Fruit fly (Drosophila melanogaster): ENCODE results near the gene rpk.

Gene rpk

dm6 chr3R:4649126-4649811 lies 3.5 kb downstream of the rpk start, which contains the start of gene Karybeta3 (continued):
- TF ChIP-seq CG10654 (GFP tag; optimal IDR thresholded peaks at IDR 0.05) = peak; percentile 44
- TF ChIP-seq eve (GFP tag; optimal IDR thresholded peaks at IDR 0.05) = no peak
- TF ChIP-seq dmrt99B (tag; optimal IDR thresholded peaks at IDR 0.05) = no peak
- peak; percentile 57; the same call in 1 of the 2 replicates for TF ChIP-seq hbn (GFP tag; IDR thresholded peaks at IDR 0.05; ENCODE audit: partially characterized antibody)
- TF ChIP-seq CG6813 (GFP tag; optimal IDR thresholded peaks at IDR 0.05) = peak; percentile 59
- peak; percentile 87 for TF ChIP-seq gro (GFP tag; optimal IDR thresholded peaks at IDR 0.05)
- TF ChIP-seq CG7928 (GFP tag; optimal IDR thresholded peaks at IDR 0.05) = peak; percentile 42
- TF ChIP-seq CG8765 (GFP tag; IDR thresholded peaks at IDR 0.05) = peak; percentile 35; the same call in 1 of the 2 replicates
- peak; percentile 90 for TF ChIP-seq Antp (GFP tag; optimal IDR thresholded peaks at IDR 0.05)
- TF ChIP-seq pan (optimal IDR thresholded peaks at IDR 0.05) = no peak
- peak in 1 of 2 experiments; percentile 88 for TF ChIP-seq pan (GFP tag; optimal IDR thresholded peaks at IDR 0.05 in 1 of 2, IDR thresholded peaks at IDR 0.05 in 1 of 2)
- TF ChIP-seq onecut (GFP tag; IDR thresholded peaks at IDR 0.05) = 0 out of 2 replicates have a peak, but pooled peaks have one; percentile 22
- peak; percentile 76 for TF ChIP-seq tin (GFP tag; optimal IDR thresholded peaks at IDR 0.05)
- no peak; the same call in 1 of the 2 replicates for TF ChIP-seq CG5953 (GFP tag; IDR thresholded peaks at IDR 0.05)
- peak; percentile 92 for TF ChIP-seq ci (GFP tag; IDR thresholded peaks at IDR 0.05)
- TF ChIP-seq slbo (GFP tag; IDR thresholded peaks at IDR 0.05) = peak; percentile 78
- peak; percentile 36 for TF ChIP-seq TFAM (GFP tag; optimal IDR thresholded peaks at IDR 0.05)
- peak; percentile 46; the same call in 1 of the 3 replicates for TF ChIP-seq CG11560 (tag; IDR thresholded peaks at IDR 0.05)
- no peak for TF ChIP-seq Hmx (GFP tag; optimal IDR thresholded peaks at IDR 0.05)
- TF ChIP-seq lilli (GFP tag; optimal IDR thresholded peaks at IDR 0.05) = peak; percentile 86
- peak; percentile 69 for TF ChIP-seq nmo (GFP tag; optimal IDR thresholded peaks at IDR 0.05)
- peak; percentile 55 for TF ChIP-seq Lhr (GFP tag; optimal IDR thresholded peaks at IDR 0.05)
- TF ChIP-seq Pdp1 (GFP tag; optimal IDR thresholded peaks at IDR 0.05) = peak; percentile 70 to 81
- no peak for TF ChIP-seq CG11504 (tag; optimal IDR thresholded peaks at IDR 0.05)
- TF ChIP-seq pnt (GFP tag; optimal IDR thresholded peaks at IDR 0.05) = peak; percentile 73
- TF ChIP-seq HLH3B (GFP tag; IDR thresholded peaks at IDR 0.05) = peak; percentile 73
- TF ChIP-seq CTCF (GFP tag; optimal IDR thresholded peaks at IDR 0.05) = peak; percentile 74
- peak; percentile 53 for TF ChIP-seq cwo (GFP tag; optimal IDR thresholded peaks at IDR 0.05)
- TF ChIP-seq nau (GFP tag; optimal IDR thresholded peaks at IDR 0.05) = peak; percentile 69
- TF ChIP-seq CG13287 (GFP tag; IDR thresholded peaks at IDR 0.05; ENCODE audit: partially characterized antibody) = peak; percentile 73
- TF ChIP-seq ems (GFP tag; optimal IDR thresholded peaks at IDR 0.05) = peak; percentile 83
- peak; percentile 65 for TF ChIP-seq Dek (tag; optimal IDR thresholded peaks at IDR 0.05)
- peak; percentile 78; the same call in 2 of the 3 replicates for TF ChIP-seq ken (GFP tag; IDR thresholded peaks at IDR 0.05)
- TF ChIP-seq CG13624 (GFP tag; optimal IDR thresholded peaks at IDR 0.05) = peak; percentile 90
- peak; percentile 79 for TF ChIP-seq trem (tag; optimal IDR thresholded peaks at IDR 0.05)
- TF ChIP-seq her (GFP tag; optimal IDR thresholded peaks at IDR 0.05) = peak; percentile 82
- TF ChIP-seq Elba2 (GFP tag; optimal IDR thresholded peaks at IDR 0.05) = no peak
- no peak for TF ChIP-seq fd102C (GFP tag; optimal IDR thresholded peaks at IDR 0.05)
- peak; percentile 32; the same call in 1 of the 2 replicates for TF ChIP-seq Taf1 (GFP tag; IDR thresholded peaks at IDR 0.05)
- TF ChIP-seq H15 (GFP tag; IDR thresholded peaks at IDR 0.05) = peak; percentile 56; the same call in 1 of the 3 replicates
- peak; percentile 73 for TF ChIP-seq NfI (GFP tag; optimal IDR thresholded peaks at IDR 0.05)
- TF ChIP-seq wdn (GFP tag; IDR thresholded peaks at IDR 0.05) = peak; percentile 71
- TF ChIP-seq kay (GFP tag; optimal IDR thresholded peaks at IDR 0.05) = peak; percentile 71
- TF ChIP-seq ash1 (GFP tag; optimal IDR thresholded peaks at IDR 0.05) = no peak
- TF ChIP-seq CHES-1-like (GFP tag; optimal IDR thresholded peaks at IDR 0.05) = peak; percentile 86
- 0 out of 2 replicates have a peak, but pooled peaks have one; percentile 52 for TF ChIP-seq nerfin-2 (GFP tag; IDR thresholded peaks at IDR 0.05; ENCODE audit: partially characterized antibody)
- TF ChIP-seq zen (tag; optimal IDR thresholded peaks at IDR 0.05) = no peak
- peak; percentile 68 for TF ChIP-seq Ada2b (GFP tag; IDR thresholded peaks at IDR 0.05)
- TF ChIP-seq CG34224 (GFP tag; IDR thresholded peaks at IDR 0.05; ENCODE audit: partially characterized antibody) = peak; percentile 45; the same call in 2 of the 3 replicates
